Fruit fly (Drosophila melanogaster) whole organism, wandering third instar larva: ENCODE measurements around the gene zf30C.

Experiments used
- h ChIP-seq: fragments of 200-800 bp; sonication (Bioruptor generic); optimal IDR thresholded peaks from 3 replicates; lab custom pipeline; 2016; ENCODE audit warnings: missing biosample characterization, mild to moderate bottlenecking, missing genetic modification characterization
- usp ChIP-seq: fragments of >200 bp; optimal IDR thresholded peaks from 2 replicates; lab custom pipeline; 2017; ENCODE audit warnings: missing biosample characterization, missing genetic modification characterization

dm6 chr2L:9779754-9780153 lies 21.6 kb downstream of the zf30C start:
- TF ChIP-seq h (GFP tag; lab: Kevin White, UChicago), result no peak
- TF ChIP-seq usp (GFP tag; lab: Kevin White, UChicago), result no peak
